Fruit fly (Drosophila melanogaster): Measurements from ENCODE around the gene zuc.

DNA sequence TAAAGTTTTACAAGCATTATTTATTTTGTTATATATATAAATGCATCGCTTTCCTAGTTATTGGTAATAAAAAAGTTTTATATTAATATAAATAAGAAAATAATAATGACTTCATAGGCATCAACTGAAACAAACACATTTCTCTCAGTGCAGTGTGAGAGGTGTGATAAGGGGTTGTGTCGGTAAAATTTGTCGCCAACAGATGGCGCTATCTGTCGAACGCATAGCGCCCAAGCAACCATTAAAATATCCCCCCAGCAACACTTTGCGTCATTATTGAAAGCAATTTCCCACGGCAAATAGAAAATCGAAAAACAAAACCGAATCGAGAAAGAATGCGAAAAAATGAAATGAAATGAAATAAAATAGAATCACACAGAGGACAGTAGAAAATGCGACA is 49.1 kb downstream of the zuc start:
- TF ChIP-seq psq (optimal IDR thresholded peaks at IDR 0.05) (no peak), usp (GFP tag; optimal IDR thresholded peaks at IDR 0.05) (no peak), Dll (optimal IDR thresholded peaks at IDR 0.05) (no peak), pan (optimal IDR thresholded peaks at IDR 0.05) (no peak), CG8478 (optimal IDR thresholded peaks at IDR 0.05) (no peak), EcR (GFP tag; optimal IDR thresholded peaks at IDR 0.05) (no peak)
